Worm (Caenorhabditis elegans) whole organism, L1 larva: ENCODE results near the gene npp-1.

ENCODE experiments used
- lin-15B ChIP-seq: fragments of 150-350 bp; sonication (generic microtip); optimal IDR thresholded peaks from 3 replicates; lab custom pipeline; 2014; ENCODE audit warnings: missing biosample characterization, missing genetic modification characterization
- lin-35 ChIP-seq, 2 experiments: fragments of 150-350 bp; optimal IDR thresholded peaks; 2 replicates each; lab custom pipeline; 2014; ENCODE audit warnings: missing biosample characterization in 2 of 2, missing genetic modification characterization in 2 of 2, missing genetic modification reagents in 2 of 2

DNA sequence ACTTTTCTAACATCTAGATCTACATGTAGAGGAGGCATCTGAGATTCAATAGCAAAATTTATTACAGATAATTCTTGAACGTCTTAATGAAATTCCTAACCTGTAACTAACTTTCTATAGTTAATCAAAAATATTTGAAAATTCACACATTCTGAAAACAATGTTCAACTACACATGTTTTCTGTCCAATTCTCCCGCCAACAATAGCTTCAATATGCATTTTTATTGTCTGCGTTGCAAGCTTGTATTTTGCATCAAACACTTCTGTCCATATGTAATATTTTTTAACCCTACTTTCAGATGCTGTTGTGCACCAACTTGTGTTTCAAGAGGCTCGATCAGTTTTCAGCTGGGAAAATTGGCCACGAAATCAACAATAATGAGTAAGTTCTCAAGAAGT lies 40.4 kb downstream of the npp-1 start, which contains the start of gene tbc-3:
- no peak for TF ChIP-seq lin-15B
- no peak for TF ChIP-seq lin-35 (GFP tag; optimal IDR thresholded peaks at IDR 0.05; lab: Kevin White, UChicago)
